Worm (Caenorhabditis elegans) whole organism, early embryonic: ENCODE results near the gene T05C7.4.

ENCODE experiments used
- B0310.2 ChIP-seq: sonication (generic microtip); optimal IDR thresholded peaks from 2 replicates; lab custom pipeline; 2016; ENCODE audit warnings: mild to moderate bottlenecking, missing genetic modification characterization, missing compliant biosample characterization
- F13C5.2 ChIP-seq: sonication (generic microtip); optimal IDR thresholded peaks from 2 replicates; lab custom pipeline; 2017; ENCODE audit warnings: mild to moderate bottlenecking, missing genetic modification characterization, inconsistent platforms, missing compliant biosample characterization
- aly-1 ChIP-seq: sonication (generic microtip); optimal IDR thresholded peaks from 2 replicates; lab custom pipeline; 2016; ENCODE audit warnings: missing genetic modification characterization, missing compliant biosample characterization
- ama-1 ChIP-seq: fragments of 150-350 bp; optimal IDR thresholded peaks from 2 replicates; lab custom pipeline; 2014
- ceh-13 ChIP-seq: fragments of 200-800 bp; sonication (Bioruptor generic); optimal IDR thresholded peaks from 2 replicates; lab custom pipeline; 2018; ENCODE audit warnings: mild to moderate bottlenecking, missing genetic modification characterization, missing compliant biosample characterization
- ceh-36 ChIP-seq: sonication (generic microtip); optimal IDR thresholded peaks from 2 replicates; lab custom pipeline; 2016; ENCODE audit warnings: missing genetic modification characterization, inconsistent platforms, missing compliant biosample characterization
- ets-7 ChIP-seq: sonication (generic microtip); optimal IDR thresholded peaks from 2 replicates; lab custom pipeline; 2016; ENCODE audit warnings: missing genotype, missing genetic modification characterization, missing compliant biosample characterization
- flt-1 ChIP-seq: fragments of 200-800 bp; sonication (Bioruptor generic); IDR thresholded peaks from 2 replicates; pipeline ENCODE4 v1.3.6; 2022; ENCODE audit warnings: missing genetic modification characterization, missing compliant biosample characterization
- hmbx-1 ChIP-seq: sonication (generic microtip); optimal IDR thresholded peaks from 2 replicates; lab custom pipeline; 2016; ENCODE audit warnings: mild to moderate bottlenecking, missing genetic modification characterization, missing compliant biosample characterization
- hmg-4 ChIP-seq: fragments of 200-800 bp; sonication (Bioruptor generic); optimal IDR thresholded peaks from 2 replicates; lab custom pipeline; 2018; ENCODE audit warnings: mild to moderate bottlenecking, missing genetic modification characterization, missing compliant biosample characterization
- hnd-1 ChIP-seq: sonication (generic microtip); optimal IDR thresholded peaks from 2 replicates; lab custom pipeline; 2016; ENCODE audit warnings: missing genetic modification characterization, missing compliant biosample characterization
- pes-1 ChIP-seq: fragments of 200-800 bp; sonication (Bioruptor generic); IDR thresholded peaks from 2 replicates; pipeline ENCODE4 v1.3.6; 2022; ENCODE audit warnings: missing genetic modification reagents, missing genetic modification characterization, missing compliant biosample characterization
- scrt-1 ChIP-seq: fragments of 200-800 bp; sonication (Bioruptor generic); IDR thresholded peaks from 2 replicates; pipeline ENCODE4 v1.3.6; 2022; ENCODE audit warnings: missing genetic modification characterization, missing compliant biosample characterization
- sea-1 ChIP-seq: fragments of 200-800 bp; sonication (Bioruptor generic); conservative IDR thresholded peaks from 2 replicates; pipeline ENCODE4 v1.3.6; 2022; ENCODE audit warnings: missing genetic modification characterization, missing compliant biosample characterization
- tbx-11 ChIP-seq: fragments of 200-800 bp; sonication (Bioruptor generic); IDR thresholded peaks from 2 replicates; pipeline ENCODE4 v1.3.6; 2022; ENCODE audit warnings: missing genetic modification characterization, missing compliant biosample characterization
- tbx-37 ChIP-seq: fragments of 200-800 bp; sonication (Bioruptor generic); conservative IDR thresholded peaks from 2 replicates; pipeline ENCODE4 v1.3.6; 2022; ENCODE audit warnings: missing genetic modification reagents, missing genetic modification characterization, missing compliant biosample characterization
- tra-4 ChIP-seq: sonication (generic microtip); optimal IDR thresholded peaks from 2 replicates; lab custom pipeline; 2017; ENCODE audit warnings: missing genetic modification characterization, missing compliant biosample characterization

Gene T05C7.4

ce11 chrIV:80943-81342, 27.5 kb upstream of the T05C7.4 start:
- TF ChIP-seq ets-7 (tag; lab: Kevin White, UChicago) (no peak), tbx-37 (GFP tag; lab: Robert Waterston, UW) (no peak), sea-1 (GFP tag; lab: Robert Waterston, UW) (no peak), F13C5.2 (tag; lab: Kevin White, UChicago) (no peak), scrt-1 (GFP tag; lab: Robert Waterston, UW) (no peak), flt-1 (GFP tag; lab: Robert Waterston, UW) (no peak), aly-1 (tag; lab: Kevin White, UChicago) (no peak)

ce11 chrIV:79205-79604, 25.8 kb upstream of the T05C7.4 start, which contains the start of gene T05C7.9:
Gene T05C7.9 (plus strand): TSS chrIV:79276.
- TF ChIP-seq scrt-1 (GFP tag; lab: Robert Waterston, UW) (no peak), ceh-36 (tag; lab: Kevin White, UChicago) (no peak), tbx-37 (GFP tag; lab: Robert Waterston, UW) (no peak), sea-1 (GFP tag; lab: Robert Waterston, UW) (no peak), ceh-13 (GFP tag; lab: Kevin White, UChicago) (no peak), aly-1 (tag; lab: Kevin White, UChicago) (no peak), pes-1 (no peak), tbx-11 (no peak), hnd-1 (tag; lab: Kevin White, UChicago) (no peak), B0310.2 (tag; lab: Kevin White, UChicago) (no peak), ama-1 (lab: Kevin White, UChicago) (no peak), hmg-4 (no peak), tra-4 (tag; lab: Kevin White, UChicago) (no peak), flt-1 (GFP tag; lab: Robert Waterston, UW) (no peak), F13C5.2 (tag; lab: Kevin White, UChicago) (no peak), ets-7 (tag; lab: Kevin White, UChicago) (no peak), hmbx-1 (tag; lab: Kevin White, UChicago) (no peak)

- TF ChIP-seq tra-4 (tag; lab: Kevin White, UChicago) (no peak), aly-1 (tag; lab: Kevin White, UChicago) (no peak), B0310.2 (tag; lab: Kevin White, UChicago) (no peak), pes-1 (no peak), tbx-37 (GFP tag; lab: Robert Waterston, UW) (no peak), ceh-13 (GFP tag; lab: Kevin White, UChicago) (no peak), tbx-11 (no peak)
These were observed 24.8 kb upstream of the T05C7.4 start for ce11 chrIV:78206-78605.

- TF ChIP-seq hmg-4 (no peak), tra-4 (tag; lab: Kevin White, UChicago) (no peak), ceh-36 (tag; lab: Kevin White, UChicago) (no peak), B0310.2 (tag; lab: Kevin White, UChicago) (no peak)
These were observed 24.0 kb upstream of the T05C7.4 start for ce11 chrIV:77421-77820.

ce11 chrIV:76070-76469, 22.6 kb upstream of the T05C7.4 start, which contains the start of gene T05C7.8:
Gene T05C7.8 (plus strand): TSS chrIV:76370.
- TF ChIP-seq hnd-1 (tag; lab: Kevin White, UChicago) (no peak), tra-4 (tag; lab: Kevin White, UChicago) (no peak), ets-7 (tag; lab: Kevin White, UChicago) (no peak), flt-1 (GFP tag; lab: Robert Waterston, UW) (no peak), ceh-36 (tag; lab: Kevin White, UChicago) (no peak), B0310.2 (tag; lab: Kevin White, UChicago) (no peak), F13C5.2 (tag; lab: Kevin White, UChicago) (no peak), tbx-37 (GFP tag; lab: Robert Waterston, UW) (no peak), hmg-4 (no peak), ceh-13 (GFP tag; lab: Kevin White, UChicago) (no peak), hmbx-1 (tag; lab: Kevin White, UChicago) (no peak), aly-1 (tag; lab: Kevin White, UChicago) (no peak)

- TF ChIP-seq tra-4 (tag; lab: Kevin White, UChicago) (no peak), aly-1 (tag; lab: Kevin White, UChicago) (no peak), tbx-37 (GFP tag; lab: Robert Waterston, UW) (no peak), flt-1 (GFP tag; lab: Robert Waterston, UW) (no peak), F13C5.2 (tag; lab: Kevin White, UChicago) (no peak), hnd-1 (tag; lab: Kevin White, UChicago) (no peak), ama-1 (lab: Kevin White, UChicago) (no peak), hmbx-1 (tag; lab: Kevin White, UChicago) (no peak), B0310.2 (tag; lab: Kevin White, UChicago) (no peak), hmg-4 (no peak), ets-7 (tag; lab: Kevin White, UChicago) (no peak), pes-1 (no peak), ceh-13 (GFP tag; lab: Kevin White, UChicago) (no peak), sea-1 (GFP tag; lab: Robert Waterston, UW) (no peak), ceh-36 (tag; lab: Kevin White, UChicago) (no peak), scrt-1 (GFP tag; lab: Robert Waterston, UW) (no peak), tbx-11 (no peak)
These were observed 19.7 kb upstream of the T05C7.4 start for ce11 chrIV:73175-73574.

ce11 chrIV:71266-71665, 17.8 kb upstream of the T05C7.4 start:
- TF ChIP-seq hmbx-1 (tag; lab: Kevin White, UChicago): no peak
- TF ChIP-seq pes-1: no peak
- TF ChIP-seq scrt-1 (GFP tag; lab: Robert Waterston, UW): no peak
- no peak for TF ChIP-seq tbx-37 (GFP tag; lab: Robert Waterston, UW)
- TF ChIP-seq flt-1 (GFP tag; lab: Robert Waterston, UW): no peak
- no peak for TF ChIP-seq F13C5.2 (tag; lab: Kevin White, UChicago)
- TF ChIP-seq hmg-4: no peak
- TF ChIP-seq tra-4 (tag; lab: Kevin White, UChicago): no peak
- TF ChIP-seq ama-1 (lab: Kevin White, UChicago): no peak
- TF ChIP-seq ceh-13 (GFP tag; lab: Kevin White, UChicago): no peak
- no peak for TF ChIP-seq aly-1 (tag; lab: Kevin White, UChicago)
- TF ChIP-seq B0310.2 (tag; lab: Kevin White, UChicago): no peak
